Fruit fly (Drosophila melanogaster) whole organism, wandering third instar larva: ENCODE data around the gene Cpr35B.

Experiments used
- Dif ChIP-seq: fragments of 200-275, 200-300 bp; sonication (Bioruptor generic); optimal IDR thresholded peaks from 2 replicates; lab custom pipeline; 2018; ENCODE audit warnings: missing biosample characterization, missing genetic modification characterization; ENCODE audit not compliant: partially characterized antibody
- Jra ChIP-seq: sonication (Bioruptor generic); optimal IDR thresholded peaks from 2 replicates; lab custom pipeline; 2016; ENCODE audit warnings: missing biosample characterization, missing genetic modification characterization
- br ChIP-seq: fragments of 200-800 bp; sonication (Bioruptor generic); optimal IDR thresholded peaks from 2 replicates; lab custom pipeline; 2016; ENCODE audit warnings: missing biosample characterization, missing genetic modification characterization
- dmrt93B ChIP-seq: fragments of 200-800 bp; sonication (Bioruptor generic); optimal IDR thresholded peaks from 2 replicates; lab custom pipeline; 2018; ENCODE audit warnings: missing biosample characterization, mild to moderate bottlenecking, missing genetic modification characterization
- usp ChIP-seq: fragments of >200 bp; optimal IDR thresholded peaks from 2 replicates; lab custom pipeline; 2017; ENCODE audit warnings: missing biosample characterization, missing genetic modification characterization

DNA sequence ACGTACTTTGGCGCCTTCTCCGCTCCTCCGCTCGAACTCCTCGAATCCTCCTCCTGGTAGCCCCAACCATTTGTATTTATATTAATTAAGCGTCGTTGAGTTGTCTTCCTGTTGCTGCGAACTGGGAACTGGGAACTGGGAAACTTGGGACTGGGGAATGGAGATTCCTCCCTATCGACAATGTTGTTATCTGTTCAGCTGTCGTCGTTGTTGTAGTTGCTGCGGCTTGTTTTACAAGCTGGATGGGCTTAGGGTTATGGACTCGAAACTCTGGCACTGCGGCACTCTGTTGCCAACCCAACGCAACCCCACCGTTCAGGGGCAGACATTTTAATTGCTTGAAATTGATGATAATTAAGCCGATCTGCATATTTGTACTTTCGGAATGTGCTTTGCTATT lies 13.8 kb upstream of the Cpr35B start:
- TF ChIP-seq Jra: no peak
- TF ChIP-seq Dif: no peak
- no peak for TF ChIP-seq br (GFP tag; lab: Kevin White, UChicago)
- no peak for TF ChIP-seq dmrt93B (GFP tag; lab: Kevin White, UChicago)
- no peak for TF ChIP-seq usp (GFP tag; lab: Kevin White, UChicago)
